Fruit fly (Drosophila melanogaster) whole organism, embryonic: Measurements from ENCODE around the gene CG46439.
A peak's percentile ranks its signal among the peaks of the same experiment; 100 is the strongest.

ENCODE experiments used
- Atf3 ChIP-seq: fragments of 200-800 bp; sonication (Bioruptor generic); optimal IDR thresholded peaks from 3 replicates; lab custom pipeline; 2016; ENCODE audit warnings: missing biosample characterization, missing genetic modification characterization
- CG10565 ChIP-seq: fragments of 200-800 bp; sonication (Bioruptor generic); optimal IDR thresholded peaks from 3 replicates; lab custom pipeline; 2016; ENCODE audit warnings: missing biosample characterization, mild to moderate bottlenecking, missing genetic modification characterization
- CG10654 ChIP-seq: fragments of 200-800 bp; sonication (Bioruptor generic); optimal IDR thresholded peaks from 2 replicates; lab custom pipeline; 2016; ENCODE audit warnings: missing biosample characterization, missing genetic modification characterization
- CG13775 ChIP-seq: fragments of 200-800 bp; sonication (Bioruptor generic); optimal IDR thresholded peaks from 3 replicates; lab custom pipeline; 2017; ENCODE audit warnings: missing biosample characterization, mild to moderate bottlenecking, missing genetic modification characterization
- CG13894 ChIP-seq: fragments of 200-800 bp; sonication (Bioruptor generic); optimal IDR thresholded peaks from 3 replicates; lab custom pipeline; 2018; ENCODE audit warnings: missing biosample characterization, mild to moderate bottlenecking, missing genetic modification characterization, moderate library complexity
- CG15011 ChIP-seq: fragments of 200-800 bp; sonication (Bioruptor generic); optimal IDR thresholded peaks from 3 replicates; lab custom pipeline; 2018; ENCODE audit warnings: missing biosample characterization, mild to moderate bottlenecking, missing genetic modification characterization
- CG1529 ChIP-seq: fragments of 200-800 bp; sonication (Bioruptor generic); optimal IDR thresholded peaks from 3 replicates; lab custom pipeline; 2018; ENCODE audit warnings: missing biosample characterization, missing genetic modification characterization
- CG1603 ChIP-seq: fragments of 200-800 bp; sonication (Bioruptor generic); optimal IDR thresholded peaks from 2 replicates; lab custom pipeline; 2019; ENCODE audit warnings: missing biosample characterization, mild to moderate bottlenecking, missing genetic modification characterization, moderate library complexity
- CG17361 ChIP-seq: fragments of 200-800 bp; sonication (Bioruptor generic); IDR thresholded peaks from 3 replicates; pipeline ENCODE4 v1.3.6; 2022; ENCODE audit warnings: missing biosample characterization, missing genetic modification characterization
- CG18011 ChIP-seq: fragments of 200-800 bp; sonication (Bioruptor generic); optimal IDR thresholded peaks from 2 replicates; lab custom pipeline; 2017; ENCODE audit warnings: missing biosample characterization, missing genetic modification characterization, mild to moderate bottlenecking, moderate library complexity, missing genotype
- CG31365 ChIP-seq: fragments of 200-800 bp; sonication (Bioruptor generic); optimal IDR thresholded peaks from 2 replicates; lab custom pipeline; 2018; ENCODE audit warnings: missing biosample characterization, mild to moderate bottlenecking, missing genetic modification characterization
- CG3163 ChIP-seq: fragments of 200-800 bp; sonication (Bioruptor generic); optimal IDR thresholded peaks from 3 replicates; lab custom pipeline; 2016; ENCODE audit warnings: missing biosample characterization, missing genetic modification characterization
- CG4404 ChIP-seq: fragments of 200-800 bp; sonication (Bioruptor generic); IDR thresholded peaks from 2 replicates; pipeline ENCODE4 v1.3.6; 2022; ENCODE audit warnings: missing biosample characterization, missing genetic modification characterization
- CG8765 ChIP-seq: fragments of 200-800 bp; sonication (Bioruptor generic); IDR thresholded peaks from 2 replicates; pipeline ENCODE4 v1.3.6; 2022; ENCODE audit warnings: missing biosample characterization, missing genetic modification characterization
- CG9932 ChIP-seq: fragments of 200-800 bp; sonication (Bioruptor generic); IDR thresholded peaks from 2 replicates; pipeline ENCODE4 v1.3.6; 2022; ENCODE audit warnings: missing biosample characterization, missing genetic modification characterization
- CHES-1-like ChIP-seq: fragments of 200-800 bp; sonication (Bioruptor generic); optimal IDR thresholded peaks from 2 replicates; lab custom pipeline; 2016; ENCODE audit warnings: missing biosample characterization, missing genetic modification characterization
- CkIIα-i1 ChIP-seq: fragments of 200-800 bp; sonication (Bioruptor generic); IDR thresholded peaks from 2 replicates; pipeline ENCODE4 v1.3.6; 2022; ENCODE audit warnings: missing biosample characterization, missing genetic modification characterization
- Dip3 ChIP-seq: fragments of 200-800 bp; sonication (Bioruptor generic); optimal IDR thresholded peaks from 3 replicates; lab custom pipeline; 2016; ENCODE audit warnings: missing biosample characterization, missing genetic modification characterization
- Dll ChIP-seq: fragments of 200-800 bp; sonication (Bioruptor generic); IDR thresholded peaks from 4 replicates; pipeline ENCODE4 v1.3.6; 2022; ENCODE audit warnings: missing biosample characterization, missing genetic modification characterization; ENCODE audit not compliant: partially characterized antibody
- E2f2 ChIP-seq: fragments of 200-800 bp; sonication (Bioruptor generic); IDR thresholded peaks from 2 replicates; pipeline ENCODE4 v1.3.6; 2022; ENCODE audit warnings: missing biosample characterization, missing genetic modification characterization
- ERR ChIP-seq: fragments of 200-800 bp; sonication (Bioruptor generic); optimal IDR thresholded peaks from 2 replicates; lab custom pipeline; 2016; ENCODE audit warnings: missing biosample characterization, missing genetic modification characterization
- Fer2 ChIP-seq: fragments of 200-800 bp; sonication (Bioruptor generic); optimal IDR thresholded peaks from 2 replicates; lab custom pipeline; 2018; ENCODE audit warnings: missing biosample characterization, mild to moderate bottlenecking, missing genetic modification characterization, moderate library complexity
- Fer3 ChIP-seq: fragments of 200-800 bp; sonication (Bioruptor generic); optimal IDR thresholded peaks from 2 replicates; lab custom pipeline; 2018; ENCODE audit warnings: missing biosample characterization, mild to moderate bottlenecking, missing genetic modification characterization, moderate library complexity
- H2.0 ChIP-seq: fragments of 200-800 bp; sonication (Bioruptor generic); IDR thresholded peaks from 2 replicates; pipeline ENCODE4 v1.3.6; 2022; ENCODE audit warnings: missing biosample characterization, missing genetic modification characterization
- HHEX ChIP-seq: fragments of 200-800 bp; sonication (Bioruptor generic); optimal IDR thresholded peaks from 3 replicates; lab custom pipeline; 2017; ENCODE audit warnings: missing biosample characterization, mild to moderate bottlenecking, missing genetic modification characterization, missing genetic modification reagents
- Hr3 ChIP-seq: fragments of 200-800 bp; sonication (Bioruptor generic); optimal IDR thresholded peaks from 3 replicates; lab custom pipeline; 2016; ENCODE audit warnings: missing biosample characterization, missing genetic modification characterization
- Max ChIP-seq: fragments of 200-800 bp; sonication (Bioruptor generic); optimal IDR thresholded peaks from 2 replicates; lab custom pipeline; 2016; ENCODE audit warnings: missing biosample characterization, mild to moderate bottlenecking, missing genetic modification characterization
- Nf-YC ChIP-seq: fragments of 200-800 bp; optimal IDR thresholded peaks from 3 replicates; lab custom pipeline; 2019; ENCODE audit warnings: missing biosample characterization, mild to moderate bottlenecking, missing genetic modification characterization, moderate library complexity
- NfI ChIP-seq: fragments of 200-800 bp; sonication (Bioruptor generic); optimal IDR thresholded peaks from 3 replicates; lab custom pipeline; 2018; ENCODE audit warnings: missing biosample characterization, mild to moderate bottlenecking, missing genetic modification characterization, moderate library complexity
- Oli ChIP-seq: fragments of 200-800 bp; sonication (Bioruptor generic); optimal IDR thresholded peaks from 2 replicates; lab custom pipeline; 2018; ENCODE audit warnings: missing biosample characterization, mild to moderate bottlenecking, missing genetic modification characterization, moderate library complexity
- TFAM ChIP-seq: fragments of 200-800 bp; sonication (Bioruptor generic); optimal IDR thresholded peaks from 2 replicates; lab custom pipeline; 2017; ENCODE audit warnings: missing biosample characterization, missing genetic modification characterization, inconsistent platforms
- Tbp ChIP-seq: fragments of >200 bp; optimal IDR thresholded peaks from 2 replicates; lab custom pipeline; 2018; ENCODE audit warnings: missing biosample characterization, missing genetic modification characterization
- Usf ChIP-seq: fragments of 200-800 bp; sonication (Bioruptor generic); optimal IDR thresholded peaks from 2 replicates; lab custom pipeline; 2017; ENCODE audit warnings: missing genotype, missing biosample characterization, missing genetic modification characterization
- al ChIP-seq: fragments of 200-800 bp; sonication (Bioruptor generic); IDR thresholded peaks from 2 replicates; pipeline ENCODE4 v1.3.6; 2022; ENCODE audit warnings: missing biosample characterization, missing genetic modification characterization
- ato ChIP-seq: fragments of 200-800 bp; sonication (Bioruptor generic); IDR thresholded peaks from 2 replicates; pipeline ENCODE4 v1.3.6; 2022; ENCODE audit warnings: missing biosample characterization, missing genetic modification characterization; ENCODE audit not compliant: partially characterized antibody
- chn ChIP-seq: fragments of 200-800 bp; sonication (Bioruptor generic); optimal IDR thresholded peaks from 2 replicates; lab custom pipeline; 2016; ENCODE audit warnings: missing biosample characterization, missing genetic modification characterization
- en ChIP-seq: fragments of 200-800 bp; sonication (Bioruptor generic); optimal IDR thresholded peaks from 2 replicates; lab custom pipeline; 2016; ENCODE audit warnings: missing biosample characterization, missing genetic modification characterization
- fu2 ChIP-seq: fragments of 200-800 bp; sonication (Bioruptor generic); optimal IDR thresholded peaks from 2 replicates; lab custom pipeline; 2016; ENCODE audit warnings: missing biosample characterization, missing genetic modification characterization
- gsb ChIP-seq: fragments of 200-800 bp; sonication (Bioruptor generic); IDR thresholded peaks from 2 replicates; pipeline ENCODE4 v1.3.6; 2022; ENCODE audit warnings: missing biosample characterization, missing genetic modification characterization
- knrl ChIP-seq: fragments of 200-800 bp; sonication (Bioruptor generic); IDR thresholded peaks from 3 replicates; pipeline ENCODE4 v1.3.6; 2022; ENCODE audit warnings: missing biosample characterization, missing genetic modification characterization; ENCODE audit not compliant: partially characterized antibody
- mirr ChIP-seq: fragments of 200-800 bp; sonication (Bioruptor generic); optimal IDR thresholded peaks from 3 replicates; lab custom pipeline; 2018; ENCODE audit warnings: missing biosample characterization, mild to moderate bottlenecking, missing genetic modification characterization
- salm ChIP-seq: fragments of 200-800 bp; sonication (Bioruptor generic); optimal IDR thresholded peaks from 2 replicates; lab custom pipeline; 2018; ENCODE audit warnings: missing biosample characterization, mild to moderate bottlenecking, missing genetic modification characterization
- sens ChIP-seq: fragments of 200-800 bp; sonication (Bioruptor generic); peaks from one replicate; lab custom pipeline; 2016; ENCODE audit warnings: missing biosample characterization, missing genetic modification characterization
- slbo ChIP-seq: fragments of 200-800 bp; sonication (Bioruptor generic); IDR thresholded peaks from 2 replicates; pipeline ENCODE4 v1.3.6; 2022; ENCODE audit warnings: missing biosample characterization, missing genetic modification characterization
- so ChIP-seq: fragments of 200-800 bp; sonication (Bioruptor generic); IDR thresholded peaks from 3 replicates; pipeline ENCODE4 v1.3.6; 2022; ENCODE audit warnings: missing biosample characterization, missing genetic modification characterization
- ssp ChIP-seq: fragments of 200-800 bp; sonication (Bioruptor generic); IDR thresholded peaks from 2 replicates; pipeline ENCODE4 v1.3.6; 2022; ENCODE audit warnings: missing biosample characterization, missing genetic modification characterization
- stc ChIP-seq: fragments of 200-800 bp; sonication (Bioruptor generic); IDR thresholded peaks from 2 replicates; pipeline ENCODE4 v1.3.6; 2022; ENCODE audit warnings: missing biosample characterization, missing genetic modification characterization
- sug ChIP-seq: fragments of 200-800 bp; optimal IDR thresholded peaks from 2 replicates; lab custom pipeline; 2019; ENCODE audit warnings: missing biosample characterization, mild to moderate bottlenecking, missing genetic modification characterization, moderate library complexity
- tin ChIP-seq: fragments of 200-800 bp; sonication (Bioruptor generic); optimal IDR thresholded peaks from 3 replicates; lab custom pipeline; 2016; ENCODE audit warnings: missing biosample characterization, missing genetic modification characterization
- tio ChIP-seq: fragments of 200-800 bp; sonication (Bioruptor generic); optimal IDR thresholded peaks from 2 replicates; lab custom pipeline; 2017; ENCODE audit warnings: missing biosample characterization, missing genetic modification characterization, inconsistent platforms
- wor ChIP-seq: fragments of 200-800 bp; sonication (Bioruptor generic); IDR thresholded peaks from 2 replicates; pipeline ENCODE4 v1.3.6; 2022; ENCODE audit warnings: missing biosample characterization, missing genetic modification characterization

The CG46439 gene

DNA sequence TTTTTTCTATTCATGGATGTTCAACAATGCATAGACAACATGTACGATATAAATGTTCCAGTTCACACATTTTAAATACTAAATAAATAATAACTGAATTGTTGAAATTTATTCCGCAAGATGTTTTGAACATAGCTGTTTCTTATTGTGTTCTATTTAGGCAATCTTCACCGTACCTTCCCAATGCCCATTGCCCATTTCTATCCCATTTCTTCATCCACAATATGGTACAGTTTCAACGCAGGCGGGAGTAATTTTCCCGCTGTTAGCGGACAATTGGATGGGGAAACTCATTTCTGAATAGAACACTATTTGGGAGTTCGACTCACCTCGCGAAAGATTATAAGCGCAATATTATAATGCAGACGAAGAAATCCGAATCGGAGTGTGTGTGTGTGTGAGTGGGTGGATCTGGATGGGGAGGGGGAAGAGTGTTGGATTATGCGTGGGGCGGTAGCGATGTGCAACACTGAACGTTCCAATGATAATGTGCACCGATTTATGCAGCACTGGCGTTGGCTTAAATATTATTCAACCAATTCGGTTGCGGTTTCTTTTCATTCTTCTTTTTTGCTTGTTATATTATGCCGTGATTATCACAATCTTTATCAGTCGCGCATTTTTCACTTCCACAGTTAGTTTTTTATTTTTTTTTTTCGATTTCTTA, 4.0 kb downstream of the CG46439 start (continued):
- no peak for TF ChIP-seq Hr3 (GFP tag; lab: Kevin White, UChicago)
- no peak for TF ChIP-seq CG18011
- peak; percentile 43 for TF ChIP-seq CG3163 (GFP tag; lab: Kevin White, UChicago)
- TF ChIP-seq ato (GFP tag; lab: Robert Waterston, UW): 0 out of 2 replicates have a peak, but pooled peaks have one; percentile 25
- no peak for TF ChIP-seq Usf (GFP tag; lab: Kevin White, UChicago)
- TF ChIP-seq stc (GFP tag; lab: Robert Waterston, UW): 0 out of 2 replicates have a peak, but pooled peaks have one; percentile 9
- peak; percentile 48 for TF ChIP-seq slbo (GFP tag; lab: Robert Waterston, UW)
- TF ChIP-seq CG31365: no peak
- no peak for TF ChIP-seq Dll (GFP tag; lab: Robert Waterston, UW)
- peak; percentile 24 for TF ChIP-seq Fer3 (tag; lab: Kevin White, UChicago)
- TF ChIP-seq knrl (GFP tag; lab: Robert Waterston, UW): peak; percentile 15; the same call in 1 of the 3 replicates
- TF ChIP-seq E2f2 (GFP tag; lab: Robert Waterston, UW): peak; percentile 34; the same call in 1 of the 2 replicates
- peak; percentile 62 for TF ChIP-seq tin (GFP tag; lab: Kevin White, UChicago)
- TF ChIP-seq CG4404 (GFP tag; lab: Robert Waterston, UW): 0 out of 2 replicates have a peak, but pooled peaks have one; percentile 24
- TF ChIP-seq al (GFP tag; lab: Robert Waterston, UW): no peak
- no peak for TF ChIP-seq CG8765
- peak; percentile 88 for TF ChIP-seq chn
- TF ChIP-seq CG10654: peak; percentile 37
- TF ChIP-seq Tbp (GFP tag; lab: Kevin White, UChicago): no peak
- TF ChIP-seq H2.0 (GFP tag; lab: Robert Waterston, UW): peak; percentile 19; the same call in 1 of the 2 replicates
- TF ChIP-seq CG9932 (GFP tag; lab: Robert Waterston, UW): peak; percentile 53
- peak; percentile 5 for TF ChIP-seq mirr (GFP tag; lab: Kevin White, UChicago)
- peak; percentile 11 for TF ChIP-seq sug
- TF ChIP-seq CG1603: peak; percentile 32
- no peak for TF ChIP-seq CG10565 (GFP tag; lab: Kevin White, UChicago)
- TF ChIP-seq CG1529: peak; percentile 3
- no peak for TF ChIP-seq wor (GFP tag; lab: Robert Waterston, UW)
- TF ChIP-seq Oli (tag; lab: Kevin White, UChicago): peak; percentile 6
- no peak for TF ChIP-seq so (GFP tag; lab: Robert Waterston, UW)
- TF ChIP-seq fu2 (GFP tag; lab: Kevin White, UChicago): peak; percentile 34
- no peak for TF ChIP-seq Fer2 (tag; lab: Kevin White, UChicago)
- TF ChIP-seq tio (GFP tag; lab: Kevin White, UChicago): no peak
- TF ChIP-seq Nf-YC: peak; percentile 10
- no peak for TF ChIP-seq Atf3 (GFP tag; lab: Kevin White, UChicago)
- TF ChIP-seq CG15011 (GFP tag; lab: Kevin White, UChicago): no peak
- TF ChIP-seq CG17361 (GFP tag; lab: Robert Waterston, UW): no peak
- TF ChIP-seq CG13775 (GFP tag; lab: Kevin White, UChicago): peak; percentile 7
- TF ChIP-seq TFAM (GFP tag; lab: Kevin White, UChicago): no peak
- TF ChIP-seq Dip3 (GFP tag; lab: Kevin White, UChicago): peak; percentile 48
- peak; percentile 69 for TF ChIP-seq HHEX (GFP tag; lab: Kevin White, UChicago)
- TF ChIP-seq gsb (GFP tag; lab: Robert Waterston, UW): no peak
- TF ChIP-seq salm: no peak
- peak; percentile 62 for TF ChIP-seq NfI (GFP tag; lab: Kevin White, UChicago)
- no peak for TF ChIP-seq CkIIα-i1 (GFP tag; lab: Robert Waterston, UW)
- TF ChIP-seq CHES-1-like (GFP tag; lab: Kevin White, UChicago): peak; percentile 63
- no peak for TF ChIP-seq CG13894
- TF ChIP-seq en (GFP tag; lab: Kevin White, UChicago): peak; percentile 14
- peak; percentile 64 for TF ChIP-seq ERR (GFP tag; lab: Kevin White, UChicago)
- no peak for TF ChIP-seq ssp (GFP tag; lab: Robert Waterston, UW)
- peak; percentile 6 for TF ChIP-seq sens (GFP tag; lab: Kevin White, UChicago)
- TF ChIP-seq Max: peak; percentile 7
